Worm (Caenorhabditis elegans) whole organism, late embryonic: ENCODE data around the gene math-8.

Source experiments
- hlh-30 ChIP-seq: sonication (generic microtip); optimal IDR thresholded peaks from 2 replicates; lab custom pipeline; 2017; ENCODE audit warnings: antibody characterized with exemption, missing genetic modification characterization, missing compliant biosample characterization; ENCODE audit not compliant: insufficient read depth
- nhr-11 ChIP-seq: fragments of 150-350 bp; optimal IDR thresholded peaks from 2 replicates; lab custom pipeline; 2014; ENCODE audit warnings: missing biosample characterization, missing genetic modification characterization
- tbx-2 ChIP-seq: sonication (generic microtip); optimal IDR thresholded peaks from 2 replicates; lab custom pipeline; 2016; ENCODE audit warnings: missing genetic modification characterization, missing compliant biosample characterization
- zip-5 ChIP-seq: sonication (generic microtip); optimal IDR thresholded peaks from 2 replicates; lab custom pipeline; 2016; ENCODE audit warnings: missing genetic modification characterization, missing compliant biosample characterization

ce11 chrII:1875658-1876057 lies 13.3 kb downstream of the math-8 start, which contains the start of gene math-13:
- TF ChIP-seq zip-5 (tag; lab: Kevin White, UChicago) (no peak), hlh-30 (tag; lab: Kevin White, UChicago) (no peak), nhr-11 (tag; lab: Kevin White, UChicago) (no peak), tbx-2 (tag; lab: Kevin White, UChicago) (no peak)
